Worm (Caenorhabditis elegans): Measurements from ENCODE around the gene srbc-16.

- TF ChIP-seq nhr-43 (tag; optimal IDR thresholded peaks at IDR 0.05; ENCODE audit: poor library complexity, severe bottlenecking), result no peak
- no peak for TF ChIP-seq elt-1 (tag; optimal IDR thresholded peaks at IDR 0.05)
- TF ChIP-seq ztf-11 (tag; optimal IDR thresholded peaks at IDR 0.05), result no peak
- no peak for TF ChIP-seq ceh-82 (tag; optimal IDR thresholded peaks at IDR 0.05)
- no peak for TF ChIP-seq jun-1 (tag; optimal IDR thresholded peaks at IDR 0.05)
Observed at ce11 chrV:2226903-2227302, 45.1 kb downstream of the srbc-16 start, which contains the start of gene nhr-18.

All from whole organism, L3 larva.